Worm (Caenorhabditis elegans) whole organism, L4 larva: Measurements from ENCODE around the gene nos-2.

Experiments used
- F10B5.3 ChIP-seq: sonication (generic microtip); optimal IDR thresholded peaks from 2 replicates; lab custom pipeline; 2016; ENCODE audit warnings: mild to moderate bottlenecking, missing genetic modification characterization, missing compliant biosample characterization
- F37D6.2 ChIP-seq: sonication (generic microtip); optimal IDR thresholded peaks from 2 replicates; lab custom pipeline; 2016; ENCODE audit warnings: mild to moderate bottlenecking, missing genetic modification characterization, missing compliant biosample characterization
- F44E2.7 ChIP-seq: fragments of 200-800 bp; sonication (Bioruptor generic); IDR thresholded peaks from 2 replicates; pipeline ENCODE4 v2.1.2; 2022; ENCODE audit warnings: missing genetic modification characterization, missing compliant biosample characterization
- F49E8.2 ChIP-seq: sonication (generic microtip); optimal IDR thresholded peaks from 2 replicates; lab custom pipeline; 2016; ENCODE audit warnings: missing compliant biosample characterization, mild to moderate bottlenecking, missing genetic modification characterization, borderline replicate concordance
- T26A8.4 ChIP-seq: fragments of 200-800 bp; sonication (Bioruptor generic); IDR thresholded peaks from 2 replicates; pipeline ENCODE4 v1.3.6; 2022; ENCODE audit warnings: missing genetic modification characterization, missing compliant biosample characterization
- Y48G9A.11 ChIP-seq: fragments of 200-800 bp; sonication (Bioruptor generic); IDR thresholded peaks from 2 replicates; pipeline ENCODE4 v1.3.6; 2022; ENCODE audit warnings: missing genetic modification reagents, missing genetic modification characterization, missing compliant biosample characterization
- Y5F2A.4 ChIP-seq: fragments of 200-800 bp; sonication (Bioruptor generic); optimal IDR thresholded peaks from 2 replicates; lab custom pipeline; 2018; ENCODE audit warnings: mild to moderate bottlenecking, missing genetic modification characterization, missing compliant biosample characterization
- ZK337.2 ChIP-seq: fragments of 200-800 bp; sonication (Bioruptor generic); IDR thresholded peaks from 2 replicates; pipeline ENCODE4 v1.3.6; 2022; ENCODE audit warnings: missing genetic modification reagents, missing genetic modification characterization, missing compliant biosample characterization
- aly-2 ChIP-seq: sonication (generic microtip); optimal IDR thresholded peaks from 2 replicates; lab custom pipeline; 2018; ENCODE audit warnings: missing biosample characterization, missing genetic modification characterization
- attf-4 ChIP-seq: sonication (generic microtip); optimal IDR thresholded peaks from 3 replicates; lab custom pipeline; 2017; ENCODE audit warnings: missing biosample characterization, missing genetic modification characterization
- ces-1 ChIP-seq: fragments of 150-350 bp; sonication (generic microtip); optimal IDR thresholded peaks from 4 replicates; lab custom pipeline; 2014; ENCODE audit warnings: missing biosample characterization, missing genetic modification reagents, missing genetic modification characterization
- ctbp-1 ChIP-seq: fragments of 200-800 bp; sonication (Bioruptor generic); IDR thresholded peaks from 2 replicates; pipeline ENCODE4 v1.3.6; 2022; ENCODE audit warnings: missing genetic modification reagents, missing genetic modification characterization, missing compliant biosample characterization
- dmd-6 ChIP-seq: fragments of 200-800 bp; sonication (Bioruptor generic); IDR thresholded peaks from 2 replicates; pipeline ENCODE4 v1.3.6; 2022; ENCODE audit warnings: missing genetic modification reagents, missing genetic modification characterization, missing compliant biosample characterization
- dpl-1 ChIP-seq: fragments of 150-350 bp; optimal IDR thresholded peaks from 2 replicates; lab custom pipeline; 2014; ENCODE audit warnings: missing biosample characterization, missing genetic modification reagents, missing genetic modification characterization
- gei-8 ChIP-seq: fragments of 200-800 bp; sonication (Bioruptor generic); optimal IDR thresholded peaks from 2 replicates; lab custom pipeline; 2018; ENCODE audit warnings: mild to moderate bottlenecking, missing genetic modification characterization, missing compliant biosample characterization
- hif-1 ChIP-seq, 2 experiments: sonication (generic microtip); optimal IDR thresholded peaks; 2 replicates each; lab custom pipeline; 2016 to 2017; ENCODE audit warnings: missing compliant biosample characterization in 2 of 2, missing genetic modification characterization in 2 of 2, missing genetic modification reagents in 2 of 2, missing genotype in 2 of 2, mild to moderate bottlenecking in 1 of 2
- hmg-1.1 ChIP-seq: fragments of 200-800 bp; sonication (Bioruptor generic); IDR thresholded peaks from 2 replicates; pipeline ENCODE4 v1.3.6; 2022; ENCODE audit warnings: missing genetic modification reagents, missing genetic modification characterization, missing compliant biosample characterization
- lim-7 ChIP-seq: fragments of 200-800 bp; sonication (Bioruptor generic); IDR thresholded peaks from 2 replicates; pipeline ENCODE4 v1.3.6; 2022; ENCODE audit warnings: missing genetic modification characterization, missing compliant biosample characterization
- lin-1 ChIP-seq: fragments of 200-800 bp; sonication (Bioruptor generic); IDR thresholded peaks from 2 replicates; pipeline ENCODE4 v1.3.6; 2022; ENCODE audit warnings: missing genetic modification reagents, missing genetic modification characterization, missing compliant biosample characterization
- lin-15B ChIP-seq: fragments of 150-350 bp; sonication (generic microtip); optimal IDR thresholded peaks from 3 replicates; lab custom pipeline; 2014; ENCODE audit warnings: missing biosample characterization, missing genetic modification characterization
- lin-38 ChIP-seq: fragments of 200-800 bp; sonication (Bioruptor generic); IDR thresholded peaks from 2 replicates; pipeline ENCODE4 v1.3.6; 2022; ENCODE audit warnings: missing genetic modification reagents, missing genetic modification characterization, missing compliant biosample characterization
- lin-39 ChIP-seq: fragments of 150-350 bp; optimal IDR thresholded peaks from 2 replicates; lab custom pipeline; 2014; ENCODE audit warnings: missing biosample characterization, missing genetic modification reagents, missing genetic modification characterization
- madf-5 ChIP-seq, 2 experiments: fragments of 200-800 bp; sonication (Bioruptor generic); IDR thresholded peaks; 2 replicates each; pipeline ENCODE4 v1.3.6; 2022; ENCODE audit warnings: missing compliant biosample characterization in 2 of 2, missing genetic modification characterization in 2 of 2
- madf-9 ChIP-seq: fragments of 200-800 bp; sonication (Bioruptor generic); conservative IDR thresholded peaks from 2 replicates; pipeline ENCODE4 v1.3.6; 2022; ENCODE audit warnings: missing genetic modification reagents, missing genetic modification characterization, missing compliant biosample characterization
- mes-2 ChIP-seq: sonication (generic microtip); optimal IDR thresholded peaks from 2 replicates; lab custom pipeline; 2016; ENCODE audit warnings: missing genotype, mild to moderate bottlenecking, missing genetic modification characterization, missing compliant biosample characterization; ENCODE audit not compliant: poor library complexity, severe bottlenecking
- mxl-3 ChIP-seq: fragments of 200-800 bp; sonication (Bioruptor generic); optimal IDR thresholded peaks from 2 replicates; lab custom pipeline; 2018; ENCODE audit warnings: mild to moderate bottlenecking, missing genetic modification characterization, missing compliant biosample characterization
- nhr-10 ChIP-seq: fragments of 150-350 bp; optimal IDR thresholded peaks from 2 replicates; lab custom pipeline; 2014; ENCODE audit warnings: missing biosample characterization, missing genetic modification characterization
- nhr-102 ChIP-seq: sonication (generic microtip); optimal IDR thresholded peaks from 2 replicates; lab custom pipeline; 2016; ENCODE audit warnings: mild to moderate bottlenecking, missing genetic modification characterization, moderate library complexity, missing compliant biosample characterization
- nhr-11 ChIP-seq: fragments of 150-350 bp; optimal IDR thresholded peaks from 2 replicates; lab custom pipeline; 2014; ENCODE audit warnings: missing biosample characterization, missing genetic modification characterization
- nhr-41 ChIP-seq: fragments of 200-800 bp; sonication (Bioruptor generic); IDR thresholded peaks from 2 replicates; pipeline ENCODE4 v1.3.6; 2022; ENCODE audit warnings: missing genetic modification reagents, missing genetic modification characterization, missing compliant biosample characterization
- nhr-48 ChIP-seq: sonication (generic microtip); optimal IDR thresholded peaks from 2 replicates; lab custom pipeline; 2016; ENCODE audit warnings: mild to moderate bottlenecking, missing genetic modification characterization, missing compliant biosample characterization
- nhr-76 ChIP-seq: fragments of 150-350 bp; optimal IDR thresholded peaks from 2 replicates; lab custom pipeline; 2014; ENCODE audit warnings: missing biosample characterization, missing genetic modification characterization
- nhr-77 ChIP-seq: fragments of 150-350 bp; optimal IDR thresholded peaks from 2 replicates; lab custom pipeline; 2014; ENCODE audit warnings: missing biosample characterization, missing genetic modification characterization
- pha-4 ChIP-seq, 2 experiments: fragments of 150-350 bp in 1 of 2; fragments of 200-800 bp in 1 of 2; sonication (Bioruptor generic) in 1 of 2; IDR thresholded peaks in 1 of 2; optimal IDR thresholded peaks in 1 of 2; 2 replicates each; pipeline versions ENCODE4 v1.3.6 to Lab custom; 2014 to 2022; ENCODE audit warnings: missing genetic modification characterization in 2 of 2, missing genetic modification reagents in 2 of 2, missing biosample characterization in 1 of 2, missing compliant biosample characterization in 1 of 2
- set-16 ChIP-seq: fragments of 200-800 bp; sonication (Bioruptor generic); IDR thresholded peaks from 2 replicates; pipeline ENCODE4 v1.3.6; 2022; ENCODE audit warnings: missing genetic modification reagents, missing genetic modification characterization, missing compliant biosample characterization
- spr-3 ChIP-seq: fragments of 200-800 bp; sonication (Bioruptor generic); optimal IDR thresholded peaks from 2 replicates; lab custom pipeline; 2018; ENCODE audit warnings: mild to moderate bottlenecking, missing genetic modification characterization, missing compliant biosample characterization
- tra-1 ChIP-seq: fragments of 200-800 bp; sonication (Bioruptor generic); IDR thresholded peaks from 2 replicates; pipeline ENCODE4 v1.3.6; 2022; ENCODE audit warnings: missing genetic modification reagents, missing genetic modification characterization, missing compliant biosample characterization
- unc-130 ChIP-seq: sonication (generic microtip); optimal IDR thresholded peaks from 2 replicates; lab custom pipeline; 2016; ENCODE audit warnings: missing genetic modification reagents, missing genetic modification characterization, missing compliant biosample characterization
- zfp-3 ChIP-seq: fragments of 200-800 bp; sonication (Bioruptor generic); conservative IDR thresholded peaks from 2 replicates; pipeline ENCODE4 v1.3.6; 2022; ENCODE audit warnings: missing genetic modification reagents, missing genetic modification characterization, missing compliant biosample characterization
- zip-11 ChIP-seq: fragments of 200-800 bp; sonication (Bioruptor generic); IDR thresholded peaks from 2 replicates; pipeline ENCODE4 v1.3.6; 2022; ENCODE audit warnings: missing genetic modification characterization, missing compliant biosample characterization
- zip-2 ChIP-seq: fragments of 150-350 bp; optimal IDR thresholded peaks from 2 replicates; lab custom pipeline; 2014; ENCODE audit warnings: missing biosample characterization, missing genetic modification characterization

The nos-2 gene

ce11 chrII:7104794-7105613, 39.6 kb downstream of the nos-2 start, which contains the start of the genes farl-11 and rpl-33 (continued):
- TF ChIP-seq ZK337.2 (no peak), mxl-3 (GFP tag; lab: Kevin White, UChicago) (no peak), set-16 (GFP tag; lab: Robert Waterston, UW) (no peak), zip-11 (no peak), unc-130 (GFP tag; lab: Kevin White, UChicago) (no peak), pha-4 (GFP tag; IDR thresholded peaks at IDR 0.05; lab: Robert Waterston, UW) (no peak), pha-4 (tag; optimal IDR thresholded peaks at IDR 0.05; lab: Kevin White, UChicago) (peak; percentile 90), lin-15B (tag; lab: Kevin White, UChicago) (peak; percentile 80), F10B5.3 (tag; lab: Kevin White, UChicago) (no peak), lin-38 (GFP tag; lab: Robert Waterston, UW) (peak; percentile 73), lim-7 (GFP tag; lab: Robert Waterston, UW) (no peak), F44E2.7 (no peak), nhr-76 (tag; lab: Kevin White, UChicago) (no peak), nhr-102 (tag; lab: Kevin White, UChicago) (no peak), dmd-6 (GFP tag; lab: Robert Waterston, UW) (peak; percentile 29; the same call in 1 of the 2 replicates), Y5F2A.4 (GFP tag; lab: Kevin White, UChicago) (no peak), ces-1 (GFP tag; lab: Kevin White, UChicago) (peak; percentile 29), ctbp-1 (GFP tag; lab: Robert Waterston, UW) (no peak), gei-8 (GFP tag; lab: Kevin White, UChicago) (no peak), madf-9 (GFP tag; lab: Robert Waterston, UW) (no peak), F49E8.2 (tag; lab: Kevin White, UChicago) (no peak), T26A8.4 (GFP tag; lab: Robert Waterston, UW) (peak; percentile 35; the same call in 1 of the 2 replicates), lin-39 (no peak), nhr-10 (tag; lab: Kevin White, UChicago) (no peak), aly-2 (tag; lab: Kevin White, UChicago) (no peak), zfp-3 (GFP tag; lab: Robert Waterston, UW) (no peak), mes-2 (tag; lab: Kevin White, UChicago) (peak; percentile 89), F37D6.2 (tag; lab: Kevin White, UChicago) (peak; percentile 40), nhr-48 (tag; lab: Kevin White, UChicago) (no peak), spr-3 (GFP tag; lab: Kevin White, UChicago) (no peak)

- TF ChIP-seq Y48G9A.11 (GFP tag; lab: Robert Waterston, UW): peak; percentile 59
- TF ChIP-seq dpl-1 (GFP tag; lab: Kevin White, UChicago): no peak
- peak; percentile 37; the same call in 1 of the 2 replicates for TF ChIP-seq lin-38 (GFP tag; lab: Robert Waterston, UW)
- TF ChIP-seq, all 104 proteins: peak for 2
Measured at ce11 chrII:7106313-7106712, 40.9 kb downstream of the nos-2 start.

ce11 chrII:7109956-7110355, 44.5 kb downstream of the nos-2 start, which contains the start of gene F10E7.9:
F10E7.9 (minus strand) TSS chrII:7110056.
- TF ChIP-seq zip-2: no peak
- no peak for TF ChIP-seq madf-5 (GFP tag; IDR thresholded peaks at IDR 0.05; lab: Robert Waterston, UW)
- TF ChIP-seq lin-1 (GFP tag; lab: Robert Waterston, UW): no peak
- no peak for TF ChIP-seq nhr-77 (tag; lab: Kevin White, UChicago)
- no peak for TF ChIP-seq attf-4
- no peak for TF ChIP-seq ces-1 (GFP tag; lab: Kevin White, UChicago)
- TF ChIP-seq hmg-1.1 (GFP tag; lab: Robert Waterston, UW): no peak
- TF ChIP-seq hif-1 (tag; optimal IDR thresholded peaks at IDR 0.05; lab: Kevin White, UChicago): no peak
- no peak for TF ChIP-seq F49E8.2 (tag; lab: Kevin White, UChicago)
- no peak for TF ChIP-seq ZK337.2
- TF ChIP-seq tra-1 (GFP tag; lab: Robert Waterston, UW): no peak
- TF ChIP-seq nhr-11 (tag; lab: Kevin White, UChicago): no peak
- TF ChIP-seq nhr-41 (GFP tag; lab: Robert Waterston, UW): no peak
- TF ChIP-seq, all 104 proteins: peak for 0
